Fruit fly (Drosophila melanogaster): Measurements from ENCODE around the gene S-Lap3.

S-Lap3 gene

DNA sequence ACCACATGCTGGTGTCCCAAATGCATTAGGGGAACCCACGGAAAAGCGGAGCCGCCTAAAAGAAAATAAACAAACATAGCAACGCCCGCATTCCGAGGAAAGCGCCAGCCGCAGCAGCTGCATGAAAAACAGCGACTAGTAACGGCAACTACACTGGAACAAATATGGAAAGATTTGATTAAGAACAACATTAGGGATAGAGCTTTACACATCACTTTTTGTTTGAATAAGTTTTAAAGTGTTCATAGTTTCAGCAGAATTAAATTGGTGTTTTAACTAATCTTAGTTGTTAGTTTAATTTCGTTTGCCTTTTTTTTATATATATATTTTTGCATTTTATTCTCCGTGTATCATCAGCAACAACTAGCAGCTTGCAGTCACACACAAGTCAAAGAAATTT lies 37.0 kb upstream of the S-Lap3 start (continued):
- TF ChIP-seq CG14710 (tag; optimal IDR thresholded peaks at IDR 0.05) (peak; percentile 37), Dip3 (GFP tag; optimal IDR thresholded peaks at IDR 0.05) (no peak), danr (GFP tag; IDR thresholded peaks at IDR 0.05) (no peak), CG10462 (GFP tag; optimal IDR thresholded peaks at IDR 0.05) (no peak), tap (tag; optimal IDR thresholded peaks at IDR 0.05) (no peak), CG18599 (GFP tag; optimal IDR thresholded peaks at IDR 0.05) (no peak), CG9609 (GFP tag; optimal IDR thresholded peaks at IDR 0.05) (no peak), Hmx (GFP tag; optimal IDR thresholded peaks at IDR 0.05) (no peak), Awh (GFP tag; IDR thresholded peaks at IDR 0.05) (0 out of 2 replicates have a peak, but pooled peaks have one; percentile 31), p53 (GFP tag; optimal IDR thresholded peaks at IDR 0.05) (no peak), Blimp-1 (GFP tag; optimal IDR thresholded peaks at IDR 0.05) (peak; percentile 66), Sin3A (optimal IDR thresholded peaks at IDR 0.05) (no peak), dimm (GFP tag; IDR thresholded peaks at IDR 0.05) (no peak), CrebB (tag; optimal IDR thresholded peaks at IDR 0.05) (no peak), knrl (GFP tag; IDR thresholded peaks at IDR 0.05; ENCODE audit: partially characterized antibody) (no peak), Fer2 (tag; optimal IDR thresholded peaks at IDR 0.05) (no peak), CG33213 (GFP tag; optimal IDR thresholded peaks at IDR 0.05) (no peak), fd102C (GFP tag; optimal IDR thresholded peaks at IDR 0.05) (no peak), ken (GFP tag; IDR thresholded peaks at IDR 0.05) (peak; percentile 38; the same call in 1 of the 3 replicates), NC2β (GFP tag; optimal IDR thresholded peaks at IDR 0.05) (no peak), CG13624 (GFP tag; optimal IDR thresholded peaks at IDR 0.05) (no peak), CG3407 (GFP tag; optimal IDR thresholded peaks at IDR 0.05) (peak; percentile 40), Rx (GFP tag; IDR thresholded peaks at IDR 0.05) (no peak; the same call in 1 of the 2 replicates), CG11723 (GFP tag; optimal IDR thresholded peaks at IDR 0.05) (no peak), klu (GFP tag; IDR thresholded peaks at IDR 0.05) (no peak), HLH4C (GFP tag; IDR thresholded peaks at IDR 0.05; ENCODE audit: partially characterized antibody) (no peak), HLHmδ (GFP tag; optimal IDR thresholded peaks at IDR 0.05) (no peak), CG11398 (GFP tag; optimal IDR thresholded peaks at IDR 0.05) (no peak), gem (tag; optimal IDR thresholded peaks at IDR 0.05) (peak; percentile 79), CG16779 (GFP tag; IDR thresholded peaks at IDR 0.05) (no peak), Rfx (GFP tag; IDR thresholded peaks at IDR 0.05) (no peak), yki (optimal IDR thresholded peaks at IDR 0.05) (no peak), ac (GFP tag; optimal IDR thresholded peaks at IDR 0.05) (no peak), zfh2 (GFP tag; optimal IDR thresholded peaks at IDR 0.05) (no peak), hkb (optimal IDR thresholded peaks at IDR 0.05) (no peak), hkb (GFP tag; IDR thresholded peaks at IDR 0.05) (peak; percentile 53; the same call in 1 of the 2 replicates), CG2678 (tag; optimal IDR thresholded peaks at IDR 0.05) (peak; percentile 65), NfI (GFP tag; optimal IDR thresholded peaks at IDR 0.05) (no peak), Chrac-16 (GFP tag; optimal IDR thresholded peaks at IDR 0.05) (peak; percentile 3), Ets97D (GFP tag; optimal IDR thresholded peaks at IDR 0.05) (no peak), Sry-δ (GFP tag; optimal IDR thresholded peaks at IDR 0.05) (no peak), Dp (GFP tag; optimal IDR thresholded peaks at IDR 0.05) (no peak), luna (GFP tag; optimal IDR thresholded peaks at IDR 0.05) (no peak), HLH54F (GFP tag; optimal IDR thresholded peaks at IDR 0.05) (no peak), CG18262 (tag; optimal IDR thresholded peaks at IDR 0.05) (peak; percentile 47), CG14965 (GFP tag; optimal IDR thresholded peaks at IDR 0.05; ENCODE audit: borderline replicate concordance) (no peak), Mad (GFP tag; optimal IDR thresholded peaks at IDR 0.05) (no peak), toy (GFP tag; IDR thresholded peaks at IDR 0.05) (no peak), Doc2 (GFP tag; IDR thresholded peaks at IDR 0.05) (no peak), CG1024 (GFP tag; IDR thresholded peaks at IDR 0.05) (peak; percentile 52; the same call in 1 of the 2 replicates), CG12744 (GFP tag; optimal IDR thresholded peaks at IDR 0.05) (no peak), Hr39 (optimal IDR thresholded peaks at IDR 0.05) (no peak), Nf-YC (tag; optimal IDR thresholded peaks at IDR 0.05) (no peak)
